Fruit fly (Drosophila melanogaster): ENCODE results near the gene CG13699.

- TF ChIP-seq CG8478 (optimal IDR thresholded peaks at IDR 0.05), result no peak
- no peak for TF ChIP-seq CTCF (optimal IDR thresholded peaks at IDR 0.05)
Observed at dm6 chr3L:18148418-18148973, 13.8 kb downstream of the CG13699 start, which contains the start of gene CG7330.
